Fruit fly (Drosophila melanogaster): ENCODE data around the gene Pdk1.

Pdk1 gene

DNA sequence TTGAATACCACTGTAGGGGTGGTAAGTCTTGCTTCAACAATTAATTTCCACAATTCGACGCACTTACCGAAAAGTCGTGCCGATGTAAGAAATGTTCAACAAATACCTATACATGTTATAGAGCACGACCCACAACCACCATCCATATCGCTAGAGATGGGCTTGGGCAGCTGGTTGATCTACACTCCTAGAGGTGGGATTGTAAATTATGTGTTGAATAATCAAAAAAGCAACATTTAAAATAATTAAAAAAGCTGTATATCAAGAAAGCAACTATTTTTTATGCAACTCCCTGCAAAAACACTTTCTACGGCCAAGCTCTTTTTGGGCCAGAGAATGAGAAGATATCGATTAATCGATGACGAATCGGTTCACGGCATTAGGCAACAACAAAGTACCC, 55.0 kb downstream of the Pdk1 start, which contains the start of the genes CG34140, Mkp and Mtch (continued):
- peak; percentile 91 for TF ChIP-seq ind (GFP tag; optimal IDR thresholded peaks at IDR 0.05)
- peak; percentile 65 for TF ChIP-seq NC2α (GFP tag; optimal IDR thresholded peaks at IDR 0.05)
- TF ChIP-seq CG8281 (tag; optimal IDR thresholded peaks at IDR 0.05), result no peak
- peak; percentile 71 for TF ChIP-seq CG2202 (tag; optimal IDR thresholded peaks at IDR 0.05)
- TF ChIP-seq CG2875 (GFP tag; optimal IDR thresholded peaks at IDR 0.05), result no peak
- TF ChIP-seq repo (GFP tag; optimal IDR thresholded peaks at IDR 0.05), result peak; percentile 82
- peak; percentile 92 for TF ChIP-seq CG12391 (tag; optimal IDR thresholded peaks at IDR 0.05)
- TF ChIP-seq gsb-n (tag; optimal IDR thresholded peaks at IDR 0.05), result no peak
- TF ChIP-seq Abd-B (GFP tag; optimal IDR thresholded peaks at IDR 0.05), result peak; percentile 84
- TF ChIP-seq vnd (GFP tag; IDR thresholded peaks at IDR 0.05; ENCODE audit: partially characterized antibody), result peak; percentile 94
- peak; percentile 80 for TF ChIP-seq CG11695 (GFP tag; IDR thresholded peaks at IDR 0.05)
- peak; percentile 67 for TF ChIP-seq CG9876 (GFP tag; optimal IDR thresholded peaks at IDR 0.05)
- TF ChIP-seq CG2712 (tag; optimal IDR thresholded peaks at IDR 0.05), result peak; percentile 88
- TF ChIP-seq bcd (GFP tag; optimal IDR thresholded peaks at IDR 0.05), result no peak
- TF ChIP-seq zfh2 (GFP tag; optimal IDR thresholded peaks at IDR 0.05), result peak; percentile 89
- TF ChIP-seq CG31388 (GFP tag; optimal IDR thresholded peaks at IDR 0.05), result peak; percentile 54
- peak; percentile 71 for TF ChIP-seq CG11398 (GFP tag; optimal IDR thresholded peaks at IDR 0.05)
- peak; percentile 86 for TF ChIP-seq CG12942 (GFP tag; optimal IDR thresholded peaks at IDR 0.05)
- no peak for TF ChIP-seq pita (GFP tag; optimal IDR thresholded peaks at IDR 0.05)
- TF ChIP-seq CG9727 (GFP tag; optimal IDR thresholded peaks at IDR 0.05), result peak; percentile 83
- peak; percentile 87 for TF ChIP-seq Side (GFP tag; optimal IDR thresholded peaks at IDR 0.05)
- no peak for TF ChIP-seq Hr39 (optimal IDR thresholded peaks at IDR 0.05)
- TF ChIP-seq grau (tag; optimal IDR thresholded peaks at IDR 0.05), result no peak
- TF ChIP-seq CG10959 (GFP tag; IDR thresholded peaks at IDR 0.05), result peak; percentile 61; the same call in 1 of the 2 replicates
- peak; percentile 68 for TF ChIP-seq ems (GFP tag; optimal IDR thresholded peaks at IDR 0.05)
- TF ChIP-seq peb (GFP tag; IDR thresholded peaks at IDR 0.05), result peak; percentile 60; the same call in 1 of the 2 replicates
- peak; percentile 67 for TF ChIP-seq run (tag; optimal IDR thresholded peaks at IDR 0.05)
- peak; percentile 98 for TF ChIP-seq sens (GFP tag)
- TF ChIP-seq cad (GFP tag; optimal IDR thresholded peaks at IDR 0.05), result no peak
- TF ChIP-seq CG16863 (GFP tag; optimal IDR thresholded peaks at IDR 0.05), result peak; percentile 85
- no peak for TF ChIP-seq CG13296 (GFP tag; optimal IDR thresholded peaks at IDR 0.05)
- TF ChIP-seq dpn (GFP tag; optimal IDR thresholded peaks at IDR 0.05), result peak; percentile 91
- TF ChIP-seq CG15601 (tag; optimal IDR thresholded peaks at IDR 0.05), result peak; percentile 79
- peak; percentile 83 for TF ChIP-seq Gug (GFP tag; IDR thresholded peaks at IDR 0.05)
- TF ChIP-seq CG10209 (GFP tag; optimal IDR thresholded peaks at IDR 0.05), result no peak
- TF ChIP-seq Dfd (GFP tag; optimal IDR thresholded peaks at IDR 0.05), result no peak
- no peak for TF ChIP-seq Trl (optimal IDR thresholded peaks at IDR 0.05)
- peak; percentile 93 for TF ChIP-seq Trl (GFP tag; optimal IDR thresholded peaks at IDR 0.05)
- TF ChIP-seq B-H2 (GFP tag; optimal IDR thresholded peaks at IDR 0.05), result no peak
- peak; percentile 97 for TF ChIP-seq CG2129 (GFP tag; IDR thresholded peaks at IDR 0.05; ENCODE audit: partially characterized antibody)
- peak; percentile 86 for TF ChIP-seq CG12155 (GFP tag; optimal IDR thresholded peaks at IDR 0.05)
- TF ChIP-seq CG4282 (GFP tag; optimal IDR thresholded peaks at IDR 0.05), result peak; percentile 71
- TF ChIP-seq Lhr (GFP tag; optimal IDR thresholded peaks at IDR 0.05), result no peak
- TF ChIP-seq fd64A (GFP tag; optimal IDR thresholded peaks at IDR 0.05), result no peak
- TF ChIP-seq shn (GFP tag; optimal IDR thresholded peaks at IDR 0.05), result peak; percentile 80
- TF ChIP-seq CG12769 (tag; optimal IDR thresholded peaks at IDR 0.05), result no peak
- peak; percentile 83 for TF ChIP-seq CG1647 (GFP tag; optimal IDR thresholded peaks at IDR 0.05)
- peak; percentile 94 for TF ChIP-seq CG34224 (GFP tag; IDR thresholded peaks at IDR 0.05; ENCODE audit: partially characterized antibody)
- no peak for TF ChIP-seq Meics (GFP tag; optimal IDR thresholded peaks at IDR 0.05)
- peak; percentile 94 for TF ChIP-seq nmo (GFP tag; optimal IDR thresholded peaks at IDR 0.05)
- TF ChIP-seq sob (GFP tag; IDR thresholded peaks at IDR 0.05), result peak; percentile 84
- TF ChIP-seq Ada2b (GFP tag; IDR thresholded peaks at IDR 0.05), result peak; percentile 73

All from whole organism, embryonic.